Fruit fly (Drosophila melanogaster) whole organism, wandering third instar larva: Measurements from ENCODE around the gene Pgk.

ENCODE experiments used
- Abd-B ChIP-seq: fragments of >200 bp; optimal IDR thresholded peaks from 2 replicates; lab custom pipeline; 2017; ENCODE audit warnings: missing biosample characterization, missing genetic modification characterization
- GATAd ChIP-seq: sonication (Bioruptor generic); optimal IDR thresholded peaks from 2 replicates; lab custom pipeline; 2016; ENCODE audit warnings: missing biosample characterization, missing genetic modification characterization
- HLH106 ChIP-seq: fragments of 200-800 bp; optimal IDR thresholded peaks from 3 replicates; lab custom pipeline; 2019; ENCODE audit warnings: missing biosample characterization, mild to moderate bottlenecking, missing genetic modification characterization, moderate library complexity
- Mio ChIP-seq: sonication (Bioruptor generic); optimal IDR thresholded peaks from 2 replicates; lab custom pipeline; 2016; ENCODE audit warnings: missing biosample characterization, missing genetic modification characterization
- OdsH ChIP-seq: fragments of 200-800 bp; sonication (Bioruptor generic); optimal IDR thresholded peaks from 2 replicates; lab custom pipeline; 2016; ENCODE audit warnings: missing biosample characterization, mild to moderate bottlenecking, missing genetic modification characterization
- br ChIP-seq: fragments of 200-800 bp; sonication (Bioruptor generic); optimal IDR thresholded peaks from 2 replicates; lab custom pipeline; 2016; ENCODE audit warnings: missing biosample characterization, missing genetic modification characterization
- dmrt93B ChIP-seq: fragments of 200-800 bp; sonication (Bioruptor generic); optimal IDR thresholded peaks from 2 replicates; lab custom pipeline; 2018; ENCODE audit warnings: missing biosample characterization, mild to moderate bottlenecking, missing genetic modification characterization
- dsf ChIP-seq: sonication (Bioruptor generic); optimal IDR thresholded peaks from 2 replicates; lab custom pipeline; 2016; ENCODE audit warnings: missing biosample characterization, missing genetic modification characterization, borderline replicate concordance
- h ChIP-seq: fragments of 200-800 bp; sonication (Bioruptor generic); optimal IDR thresholded peaks from 3 replicates; lab custom pipeline; 2016; ENCODE audit warnings: missing biosample characterization, mild to moderate bottlenecking, missing genetic modification characterization
- sage ChIP-seq: fragments of 200-800 bp; sonication (Bioruptor generic); optimal IDR thresholded peaks from 2 replicates; lab custom pipeline; 2016; ENCODE audit warnings: missing biosample characterization, mild to moderate bottlenecking, missing genetic modification characterization
- sv ChIP-seq: fragments of 200-800 bp; sonication (Bioruptor generic); optimal IDR thresholded peaks from 3 replicates; lab custom pipeline; 2016; ENCODE audit warnings: missing biosample characterization, missing genetic modification characterization
- woc ChIP-seq: sonication (Bioruptor generic); optimal IDR thresholded peaks from 2 replicates; lab custom pipeline; 2016; ENCODE audit warnings: missing biosample characterization, mild to moderate bottlenecking, missing genetic modification characterization

DNA sequence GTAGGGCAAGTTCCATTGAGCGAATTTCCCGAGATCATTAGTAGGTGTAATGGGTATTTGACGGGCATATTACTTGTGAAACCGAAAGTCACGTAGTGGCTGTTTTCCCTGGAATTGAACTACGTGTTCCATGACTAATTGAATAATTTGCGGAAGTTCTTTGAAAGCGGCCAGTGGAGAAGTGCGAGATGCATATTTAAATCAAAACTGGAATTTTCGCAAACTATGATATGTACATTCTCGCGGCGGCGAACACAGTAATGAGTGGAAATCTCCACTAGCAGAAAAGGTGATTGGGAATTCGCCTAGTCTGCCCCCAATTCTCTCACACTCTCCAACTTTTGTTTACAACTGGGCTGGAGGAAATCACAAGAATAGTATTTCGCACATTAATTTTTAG is 17.9 kb downstream of the Pgk start:
- TF ChIP-seq HLH106 (no peak), Abd-B (GFP tag; lab: Kevin White, UChicago) (no peak), h (GFP tag; lab: Kevin White, UChicago) (no peak), sv (no peak), Mio (GFP tag; lab: Kevin White, UChicago) (no peak), dmrt93B (no peak), woc (GFP tag; lab: Kevin White, UChicago) (no peak), br (GFP tag; lab: Kevin White, UChicago) (no peak), OdsH (GFP tag; lab: Kevin White, UChicago) (no peak), GATAd (GFP tag; lab: Kevin White, UChicago) (no peak), sage (GFP tag; lab: Kevin White, UChicago) (no peak), dsf (GFP tag; lab: Kevin White, UChicago) (no peak)
